Worm (Caenorhabditis elegans): ENCODE data around the gene R08F11.4.

Gene R08F11.4

ce11 chrV:3759419-3759915 lies 45.9 kb downstream of the R08F11.4 start, which contains the start of gene chk-1:
Gene chk-1, minus strand, starts transcription at chrV:3759469.
- TF ChIP-seq ztf-4 (tag; optimal IDR thresholded peaks at IDR 0.05) (no peak), pqm-1 (tag; optimal IDR thresholded peaks at IDR 0.05) (peak; percentile 30), mdl-1 (tag; optimal IDR thresholded peaks at IDR 0.05) (no peak), fkh-2 (tag; optimal IDR thresholded peaks at IDR 0.05) (no peak), hmg-11 (tag; optimal IDR thresholded peaks at IDR 0.05) (no peak), nhr-28 (tag; optimal IDR thresholded peaks at IDR 0.05) (no peak), ZK546.5 (tag; optimal IDR thresholded peaks at IDR 0.05) (no peak), aly-2 (tag; optimal IDR thresholded peaks at IDR 0.05) (no peak), ceh-28 (tag; optimal IDR thresholded peaks at IDR 0.05) (no peak), skn-1 (tag; optimal IDR thresholded peaks at IDR 0.05) (no peak), ceh-16 (tag; optimal IDR thresholded peaks at IDR 0.05) (no peak), egl-5 (tag; optimal IDR thresholded peaks at IDR 0.05) (peak; percentile 56), nhr-43 (tag; optimal IDR thresholded peaks at IDR 0.05; ENCODE audit: poor library complexity, severe bottlenecking) (no peak), nhr-12 (tag; optimal IDR thresholded peaks at IDR 0.05) (no peak), nhr-237 (tag; optimal IDR thresholded peaks at IDR 0.05) (no peak), nhr-25 (tag; optimal IDR thresholded peaks at IDR 0.05) (peak; percentile 37), nhr-23 (tag; optimal IDR thresholded peaks at IDR 0.05) (peak; percentile 70), daf-12 (tag; optimal IDR thresholded peaks at IDR 0.05) (no peak), nhr-67 (tag; optimal IDR thresholded peaks at IDR 0.05) (no peak), unc-62 (GFP tag; optimal IDR thresholded peaks at IDR 0.05) (no peak), egl-27 (tag; optimal IDR thresholded peaks at IDR 0.05) (no peak), snpc-4 (tag; optimal IDR thresholded peaks at IDR 0.05) (peak; percentile 59), ama-1 (optimal IDR thresholded peaks at IDR 0.05) (no peak), eor-1 (tag; optimal IDR thresholded peaks at IDR 0.05) (no peak), lsy-12 (tag; optimal IDR thresholded peaks at IDR 0.05) (no peak), jun-1 (tag; optimal IDR thresholded peaks at IDR 0.05) (no peak), zag-1 (tag; optimal IDR thresholded peaks at IDR 0.05) (no peak), elt-1 (tag; optimal IDR thresholded peaks at IDR 0.05) (no peak), ceh-82 (tag; optimal IDR thresholded peaks at IDR 0.05) (no peak), unc-39 (tag; optimal IDR thresholded peaks at IDR 0.05) (no peak), nhr-76 (tag; optimal IDR thresholded peaks at IDR 0.05) (no peak), sea-2 (GFP tag; optimal IDR thresholded peaks at IDR 0.05) (no peak), nhr-77 (tag; optimal IDR thresholded peaks at IDR 0.05) (no peak), tbx-2 (tag; optimal IDR thresholded peaks at IDR 0.05) (no peak), ztf-11 (tag; optimal IDR thresholded peaks at IDR 0.05) (no peak), R02D3.7 (tag; optimal IDR thresholded peaks at IDR 0.05) (peak; percentile 96), lin-15B (tag; optimal IDR thresholded peaks at IDR 0.05) (peak; percentile 83), pha-4 (tag; optimal IDR thresholded peaks at IDR 0.05) (no peak), fos-1 (tag; optimal IDR thresholded peaks at IDR 0.05) (no peak), elt-3 (tag; optimal IDR thresholded peaks at IDR 0.05) (no peak), ceh-9 (tag; optimal IDR thresholded peaks at IDR 0.05) (no peak), nhr-11 (tag; optimal IDR thresholded peaks at IDR 0.05) (no peak), nfya-1 (tag; optimal IDR thresholded peaks at IDR 0.05; ENCODE audit: insufficient read depth) (no peak), elt-2 (tag; optimal IDR thresholded peaks at IDR 0.05) (no peak), mml-1 (tag; optimal IDR thresholded peaks at IDR 0.05) (no peak), fkh-10 (GFP tag; optimal IDR thresholded peaks at IDR 0.05) (peak; percentile 15), lin-39 (tag; optimal IDR thresholded peaks at IDR 0.05) (peak; percentile 15)

ce11 chrV:3756887-3757286 lies 48.4 kb downstream of the R08F11.4 start, which contains the start of gene gid-7:
Gene gid-7, minus strand, starts transcription at chrV:3757074.
- TF ChIP-seq nhr-25 (tag; optimal IDR thresholded peaks at IDR 0.05) (no peak), fkh-2 (tag; optimal IDR thresholded peaks at IDR 0.05) (no peak), lin-39 (tag; optimal IDR thresholded peaks at IDR 0.05) (no peak), nhr-77 (tag; optimal IDR thresholded peaks at IDR 0.05) (no peak), daf-12 (tag; optimal IDR thresholded peaks at IDR 0.05) (no peak), nhr-76 (tag; optimal IDR thresholded peaks at IDR 0.05) (no peak), nhr-12 (tag; optimal IDR thresholded peaks at IDR 0.05) (no peak), eor-1 (tag; optimal IDR thresholded peaks at IDR 0.05) (no peak), tbx-2 (tag; optimal IDR thresholded peaks at IDR 0.05) (no peak), nhr-28 (tag; optimal IDR thresholded peaks at IDR 0.05) (no peak), nfya-1 (tag; optimal IDR thresholded peaks at IDR 0.05; ENCODE audit: insufficient read depth) (peak; percentile 57), lin-15B (tag; optimal IDR thresholded peaks at IDR 0.05) (no peak), ceh-16 (tag; optimal IDR thresholded peaks at IDR 0.05) (no peak), unc-62 (GFP tag; optimal IDR thresholded peaks at IDR 0.05) (no peak), jun-1 (tag; optimal IDR thresholded peaks at IDR 0.05) (no peak), elt-1 (tag; optimal IDR thresholded peaks at IDR 0.05) (no peak), nhr-43 (tag; optimal IDR thresholded peaks at IDR 0.05; ENCODE audit: poor library complexity, severe bottlenecking) (no peak), elt-3 (tag; optimal IDR thresholded peaks at IDR 0.05) (no peak), lsy-12 (tag; optimal IDR thresholded peaks at IDR 0.05) (no peak), zag-1 (tag; optimal IDR thresholded peaks at IDR 0.05) (no peak), mml-1 (tag; optimal IDR thresholded peaks at IDR 0.05) (no peak), R02D3.7 (tag; optimal IDR thresholded peaks at IDR 0.05) (peak; percentile 68), unc-39 (tag; optimal IDR thresholded peaks at IDR 0.05) (no peak), ztf-11 (tag; optimal IDR thresholded peaks at IDR 0.05) (no peak), nhr-23 (tag; optimal IDR thresholded peaks at IDR 0.05) (no peak), ceh-82 (tag; optimal IDR thresholded peaks at IDR 0.05) (no peak), egl-27 (tag; optimal IDR thresholded peaks at IDR 0.05) (no peak), fkh-10 (GFP tag; optimal IDR thresholded peaks at IDR 0.05) (no peak), ceh-28 (tag; optimal IDR thresholded peaks at IDR 0.05) (peak; percentile 3), mdl-1 (tag; optimal IDR thresholded peaks at IDR 0.05) (no peak), egl-5 (tag; optimal IDR thresholded peaks at IDR 0.05) (no peak), nhr-237 (tag; optimal IDR thresholded peaks at IDR 0.05) (no peak), aly-2 (tag; optimal IDR thresholded peaks at IDR 0.05) (no peak), pha-4 (tag; optimal IDR thresholded peaks at IDR 0.05) (peak; percentile 50), nhr-67 (tag; optimal IDR thresholded peaks at IDR 0.05) (no peak), ztf-4 (tag; optimal IDR thresholded peaks at IDR 0.05) (no peak), sea-2 (GFP tag; optimal IDR thresholded peaks at IDR 0.05) (no peak), nhr-11 (tag; optimal IDR thresholded peaks at IDR 0.05) (no peak), elt-2 (tag; optimal IDR thresholded peaks at IDR 0.05) (peak; percentile 26)
